Worm (Caenorhabditis elegans): ENCODE data around the gene F42A9.7.

F42A9.7 gene

ce11 chrIV:8617047-8617446 lies at the start of gene F42A9.7, which contains the start of gene F42A9.3:
Gene F42A9.7, minus strand, starts transcription at chrIV:8617147.
Gene F42A9.3, plus strand, starts transcription at chrIV:8617260.
- TF ChIP-seq snpc-4 (GFP tag; optimal IDR thresholded peaks at IDR 0.05), result no peak
- TF ChIP-seq snpc-4 (tag; optimal IDR thresholded peaks at IDR 0.05), result no peak
- TF ChIP-seq unc-130 (GFP tag; optimal IDR thresholded peaks at IDR 0.05), result no peak
- no peak for TF ChIP-seq aptf-2 (GFP tag; conservative IDR thresholded peaks at IDR 0.05)
- TF ChIP-seq ztf-25 (GFP tag; IDR thresholded peaks at IDR 0.05), result no peak
- TF ChIP-seq nhr-179 (tag; optimal IDR thresholded peaks at IDR 0.05), result no peak
- no peak for TF ChIP-seq lin-35 (GFP tag; optimal IDR thresholded peaks at IDR 0.05)
- no peak for TF ChIP-seq tbp1 (GFP tag; optimal IDR thresholded peaks at IDR 0.05)
- no peak for TF ChIP-seq F39B2.1 (GFP tag; IDR thresholded peaks at IDR 0.05)
- TF ChIP-seq ccch-3 (GFP tag; optimal IDR thresholded peaks at IDR 0.05), result no peak
- TF ChIP-seq madf-3 (GFP tag; IDR thresholded peaks at IDR 0.05), result no peak
- TF ChIP-seq sptf-2 (GFP tag; optimal IDR thresholded peaks at IDR 0.05), result no peak

- TF ChIP-seq attf-3 (GFP tag; conservative IDR thresholded peaks at IDR 0.05) (peak; percentile 94), dpl-1 (GFP tag; optimal IDR thresholded peaks at IDR 0.05) (no peak)
These were observed 48.8 kb upstream of the F42A9.7 start for ce11 chrIV:8665778-8666177.

ce11 chrIV:8658122-8658521 lies 41.2 kb upstream of the F42A9.7 start, which contains the start of gene C49C8.6:
Gene C49C8.6, minus strand, starts transcription at chrIV:8658222.
- TF ChIP-seq repo-1 (tag; optimal IDR thresholded peaks at IDR 0.05) (no peak), egl-44 (GFP tag; IDR thresholded peaks at IDR 0.05) (no peak), rcor-1 (GFP tag; IDR thresholded peaks at IDR 0.05) (no peak), ceh-27 (GFP tag; optimal IDR thresholded peaks at IDR 0.05) (no peak), egl-18 (GFP tag; IDR thresholded peaks at IDR 0.05) (no peak), T07F8.4 (tag; optimal IDR thresholded peaks at IDR 0.05) (no peak), F52B5.7 (tag; optimal IDR thresholded peaks at IDR 0.05) (no peak), B0035.1 (tag; optimal IDR thresholded peaks at IDR 0.05) (no peak), nhr-120 (GFP tag; IDR thresholded peaks at IDR 0.05) (no peak)

ce11 chrIV:8654115-8654628 lies 37.2 kb upstream of the F42A9.7 start, which contains the start of gene C49C8.1:
Gene C49C8.1, plus strand, starts transcription at chrIV:8654578.
- TF ChIP-seq bed-2 (GFP tag; IDR thresholded peaks at IDR 0.05), result no peak
- no peak for TF ChIP-seq F55B11.4 (tag; optimal IDR thresholded peaks at IDR 0.05; ENCODE audit: borderline replicate concordance, insufficient read depth)
- TF ChIP-seq F57A8.1 (GFP tag; optimal IDR thresholded peaks at IDR 0.05), result no peak
- TF ChIP-seq aptf-2 (GFP tag; conservative IDR thresholded peaks at IDR 0.05), result no peak
- TF ChIP-seq lin-26 (GFP tag; IDR thresholded peaks at IDR 0.05), result no peak
- no peak for TF ChIP-seq snpc-1.3 (tag; optimal IDR thresholded peaks at IDR 0.05; ENCODE audit: insufficient read depth)
- TF ChIP-seq nhr-90 (tag; optimal IDR thresholded peaks at IDR 0.05), result no peak
- no peak for TF ChIP-seq hlh-26 (GFP tag; conservative IDR thresholded peaks at IDR 0.05)
- TF ChIP-seq dpff-1 (tag; optimal IDR thresholded peaks at IDR 0.05), result no peak
- no peak for TF ChIP-seq F33H1.4 (GFP tag; IDR thresholded peaks at IDR 0.05)
- no peak for TF ChIP-seq ztf-22 (GFP tag; optimal IDR thresholded peaks at IDR 0.05)
- TF ChIP-seq die-1 (tag; optimal IDR thresholded peaks at IDR 0.05), result no peak
- TF ChIP-seq nhr-27 (tag; optimal IDR thresholded peaks at IDR 0.05), result no peak
- TF ChIP-seq lin-35 (GFP tag; optimal IDR thresholded peaks at IDR 0.05), result no peak
- TF ChIP-seq egl-44 (GFP tag; IDR thresholded peaks at IDR 0.05), result no peak
- no peak for TF ChIP-seq lsl-1 (GFP tag; optimal IDR thresholded peaks at IDR 0.05)
- TF ChIP-seq snpc-3.4 (tag; optimal IDR thresholded peaks at IDR 0.05), result no peak

Data from whole organism, young adult.